Fruit fly (Drosophila melanogaster) whole organism, embryonic: ENCODE data around the gene IM33.

Experiments used
- Atf-2 ChIP-seq: fragments of 200-800 bp; sonication (Bioruptor generic); optimal IDR thresholded peaks from 2 replicates; lab custom pipeline; 2016; ENCODE audit warnings: missing biosample characterization, missing genetic modification characterization
- Awh ChIP-seq: fragments of 200-800 bp; sonication (Bioruptor generic); IDR thresholded peaks from 2 replicates; pipeline ENCODE4, ENCODE4 v1.3.6; 2022; ENCODE audit warnings: missing biosample characterization, missing genetic modification characterization
- CG10147 ChIP-seq: fragments of 200-800 bp; sonication (Bioruptor generic); optimal IDR thresholded peaks from 2 replicates; lab custom pipeline; 2019; ENCODE audit warnings: missing biosample characterization, mild to moderate bottlenecking, missing genetic modification characterization, moderate library complexity
- CG11696 ChIP-seq: fragments of 200-800 bp; sonication (Bioruptor generic); IDR thresholded peaks from 2 replicates; pipeline ENCODE4 v1.3.6; 2022; ENCODE audit warnings: missing biosample characterization, missing genetic modification characterization
- CG12155 ChIP-seq: fragments of 200-800 bp; sonication (Bioruptor generic); optimal IDR thresholded peaks from 3 replicates; lab custom pipeline; 2016; ENCODE audit warnings: missing biosample characterization, missing genetic modification characterization
- CG14014 ChIP-seq: fragments of 200-800 bp; sonication (Bioruptor generic); IDR thresholded peaks from 2 replicates; pipeline ENCODE4 v1.3.6; 2022; ENCODE audit warnings: missing biosample characterization, missing genetic modification characterization
- CG15269 ChIP-seq: fragments of 200-800 bp; sonication (Bioruptor generic); optimal IDR thresholded peaks from 2 replicates; lab custom pipeline; 2018; ENCODE audit warnings: missing biosample characterization, mild to moderate bottlenecking, missing genetic modification characterization, moderate library complexity
- CG1647 ChIP-seq: fragments of 200-800 bp; sonication (Bioruptor generic); optimal IDR thresholded peaks from 3 replicates; lab custom pipeline; 2016; ENCODE audit warnings: missing biosample characterization, missing genetic modification characterization
- CG17186 ChIP-seq: fragments of 200-800 bp; sonication (Bioruptor generic); optimal IDR thresholded peaks from 3 replicates; lab custom pipeline; 2017; ENCODE audit warnings: missing biosample characterization, missing genetic modification reagents, missing genetic modification characterization
- CG17912 ChIP-seq: fragments of 200-800 bp; sonication (Bioruptor generic); optimal IDR thresholded peaks from 2 replicates; lab custom pipeline; 2018; ENCODE audit warnings: missing biosample characterization, mild to moderate bottlenecking, missing genetic modification characterization
- CG4360 ChIP-seq: fragments of 200-800 bp; sonication (Bioruptor generic); IDR thresholded peaks from 2 replicates; pipeline ENCODE4 v1.3.6; 2022; ENCODE audit warnings: missing biosample characterization, missing genetic modification characterization
- CG5180 ChIP-seq: fragments of 200-800 bp; sonication (Bioruptor generic); optimal IDR thresholded peaks from 3 replicates; lab custom pipeline; 2017; ENCODE audit warnings: missing biosample characterization, missing genetic modification characterization, mild to moderate bottlenecking, moderate library complexity, missing genetic modification reagents
- CG6854 ChIP-seq: fragments of 200-800 bp; sonication (Bioruptor generic); optimal IDR thresholded peaks from 3 replicates; lab custom pipeline; 2017; ENCODE audit warnings: missing biosample characterization, mild to moderate bottlenecking, missing genetic modification characterization
- CG7556 ChIP-seq: fragments of 200-800 bp; sonication (Bioruptor generic); optimal IDR thresholded peaks from 2 replicates; lab custom pipeline; 2017; ENCODE audit warnings: missing biosample characterization, mild to moderate bottlenecking, missing genetic modification characterization
- CG7839 ChIP-seq: fragments of 200-800 bp; sonication (Bioruptor generic); optimal IDR thresholded peaks from 3 replicates; lab custom pipeline; 2018; ENCODE audit warnings: missing biosample characterization, mild to moderate bottlenecking, missing genetic modification characterization, moderate library complexity
- CG8290 ChIP-seq, 3 experiments: fragments of 200-800 bp; sonication (Bioruptor generic); optimal IDR thresholded peaks; 2 replicates each; lab custom pipeline; 2016 to 2019; ENCODE audit warnings: missing biosample characterization in 3 of 3, missing genetic modification characterization in 3 of 3, mild to moderate bottlenecking in 2 of 3, moderate library complexity in 1 of 3
- CG9817 ChIP-seq: fragments of 200-800 bp; sonication (Bioruptor generic); optimal IDR thresholded peaks from 2 replicates; lab custom pipeline; 2018; ENCODE audit warnings: missing biosample characterization, mild to moderate bottlenecking, missing genetic modification characterization, moderate library complexity
- CrebB ChIP-seq: fragments of 200-800 bp; sonication (Bioruptor generic); optimal IDR thresholded peaks from 3 replicates; lab custom pipeline; 2018; ENCODE audit warnings: missing biosample characterization, mild to moderate bottlenecking, missing genetic modification characterization
- Dbx ChIP-seq: fragments of 200-800 bp; sonication (Bioruptor generic); IDR thresholded peaks from 3 replicates; pipeline ENCODE4 v1.3.6; 2022; ENCODE audit warnings: missing biosample characterization, missing genetic modification characterization
- Dp ChIP-seq: fragments of 200-800 bp; sonication (Bioruptor generic); optimal IDR thresholded peaks from 2 replicates; lab custom pipeline; 2018; ENCODE audit warnings: missing biosample characterization, mild to moderate bottlenecking, missing genetic modification characterization, moderate library complexity
- E2f1 ChIP-seq: fragments of 200-800 bp; sonication (Bioruptor generic); IDR thresholded peaks from 2 replicates; pipeline ENCODE4 v1.3.6; 2022; ENCODE audit warnings: missing biosample characterization, missing genetic modification characterization
- HLH4C ChIP-seq: fragments of 200-800 bp; sonication (Bioruptor generic); IDR thresholded peaks from 3 replicates; pipeline ENCODE4 v1.3.6; 2022; ENCODE audit warnings: missing biosample characterization, missing genetic modification characterization; ENCODE audit not compliant: partially characterized antibody
- Hr51 ChIP-seq, 2 experiments: fragments of 200-800 bp; sonication (Bioruptor generic); optimal IDR thresholded peaks; 2 replicates in 1 of 2; 3 replicates in 1 of 2; lab custom pipeline; 2016 to 2018; ENCODE audit warnings: missing biosample characterization in 2 of 2, missing genetic modification characterization in 2 of 2, mild to moderate bottlenecking in 1 of 2, moderate library complexity in 1 of 2
- Meics ChIP-seq: fragments of 200-800 bp; sonication (Bioruptor generic); optimal IDR thresholded peaks from 2 replicates; lab custom pipeline; 2017; ENCODE audit warnings: missing biosample characterization, mild to moderate bottlenecking, missing genetic modification characterization
- Sox102F ChIP-seq: fragments of 200-800 bp; sonication (Bioruptor generic); optimal IDR thresholded peaks from 2 replicates; lab custom pipeline; 2018; ENCODE audit warnings: missing biosample characterization, mild to moderate bottlenecking, missing genetic modification characterization, moderate library complexity
- Sry-β ChIP-seq: fragments of 200-800 bp; sonication (Bioruptor generic); optimal IDR thresholded peaks from 2 replicates; lab custom pipeline; 2018; ENCODE audit warnings: missing biosample characterization, mild to moderate bottlenecking, missing genetic modification characterization, moderate library complexity
- Ssrp ChIP-seq: fragments of 200-800 bp; sonication (Bioruptor generic); optimal IDR thresholded peaks from 2 replicates; lab custom pipeline; 2018; ENCODE audit warnings: missing biosample characterization, mild to moderate bottlenecking, missing genetic modification characterization, moderate library complexity
- croc ChIP-seq: fragments of 200-800 bp; sonication (Bioruptor generic); conservative IDR thresholded peaks from 3 replicates; pipeline ENCODE4 v1.3.6; 2022; ENCODE audit warnings: missing biosample characterization, missing genetic modification characterization
- ewg ChIP-seq: fragments of 200-800 bp; sonication (Bioruptor generic); optimal IDR thresholded peaks from 3 replicates; lab custom pipeline; 2017; ENCODE audit warnings: mild to moderate bottlenecking, missing biosample characterization, missing genetic modification reagents, missing genetic modification characterization
- fd3F ChIP-seq: fragments of 200-800 bp; sonication (Bioruptor generic); optimal IDR thresholded peaks from 2 replicates; lab custom pipeline; 2018; ENCODE audit warnings: missing biosample characterization, mild to moderate bottlenecking, missing genetic modification characterization, moderate library complexity
- fd64A ChIP-seq: fragments of 200-800 bp; sonication (Bioruptor generic); optimal IDR thresholded peaks from 3 replicates; lab custom pipeline; 2018; ENCODE audit warnings: missing biosample characterization, mild to moderate bottlenecking, missing genetic modification characterization
- grau ChIP-seq: fragments of 200-800 bp; optimal IDR thresholded peaks from 3 replicates; lab custom pipeline; 2019; ENCODE audit warnings: missing biosample characterization, mild to moderate bottlenecking, missing genetic modification characterization, moderate library complexity
- hbn ChIP-seq: fragments of 200-800 bp; sonication (Bioruptor generic); IDR thresholded peaks from 2 replicates; pipeline ENCODE4 v1.3.6; 2022; ENCODE audit warnings: missing biosample characterization, missing genetic modification characterization; ENCODE audit not compliant: partially characterized antibody
- jumu ChIP-seq: fragments of 200-800 bp; sonication (Bioruptor generic); optimal IDR thresholded peaks from 3 replicates; lab custom pipeline; 2016; ENCODE audit warnings: missing biosample characterization, missing genetic modification characterization
- lov ChIP-seq, 2 experiments: fragments of 200-800 bp in 1 of 2; fragments of >200 bp in 1 of 2; sonication (Bioruptor generic) in 1 of 2; IDR thresholded peaks in 1 of 2; optimal IDR thresholded peaks in 1 of 2; 2 replicates in 1 of 2; 3 replicates in 1 of 2; pipeline versions ENCODE4 v1.3.6 to Lab custom; 2017 to 2022; ENCODE audit warnings: missing biosample characterization in 1 of 2, missing genetic modification characterization in 1 of 2
- oc ChIP-seq: fragments of 200-800 bp; sonication (Bioruptor generic); optimal IDR thresholded peaks from 2 replicates; lab custom pipeline; 2018; ENCODE audit warnings: missing biosample characterization, mild to moderate bottlenecking, missing genetic modification characterization, moderate library complexity
- pfk ChIP-seq: fragments of 200-800 bp; sonication (Bioruptor generic); optimal IDR thresholded peaks from 2 replicates; lab custom pipeline; 2018; ENCODE audit warnings: missing biosample characterization, mild to moderate bottlenecking, missing genetic modification characterization, moderate library complexity
- pum ChIP-seq: fragments of 200-800 bp; sonication (Bioruptor generic); optimal IDR thresholded peaks from 2 replicates; lab custom pipeline; 2016; ENCODE audit warnings: missing biosample characterization, missing genetic modification characterization
- sc ChIP-seq, 3 experiments: fragments of >200 bp in 2 of 3; fragments of 200-800 bp in 1 of 3; sonication (Bioruptor generic) in 1 of 3; optimal IDR thresholded peaks; 2 replicates in 2 of 3; 3 replicates in 1 of 3; lab custom pipeline; 2017; ENCODE audit warnings: mild to moderate bottlenecking in 1 of 3, missing biosample characterization in 1 of 3, missing genetic modification characterization in 1 of 3, missing genetic modification reagents in 1 of 3
- slbo ChIP-seq: fragments of 200-800 bp; sonication (Bioruptor generic); IDR thresholded peaks from 2 replicates; pipeline ENCODE4 v1.3.6; 2022; ENCODE audit warnings: missing biosample characterization, missing genetic modification characterization
- slou ChIP-seq: fragments of 200-800 bp; sonication (Bioruptor generic); optimal IDR thresholded peaks from 3 replicates; lab custom pipeline; 2016; ENCODE audit warnings: missing biosample characterization, missing genetic modification characterization
- stc ChIP-seq: fragments of 200-800 bp; sonication (Bioruptor generic); IDR thresholded peaks from 2 replicates; pipeline ENCODE4 v1.3.6; 2022; ENCODE audit warnings: missing biosample characterization, missing genetic modification characterization
- usp ChIP-seq: fragments of >200 bp; optimal IDR thresholded peaks from 2 replicates; lab custom pipeline; 2017; ENCODE audit warnings: missing biosample characterization, missing genetic modification characterization
- vnd ChIP-seq: fragments of 200-800 bp; sonication (Bioruptor generic); IDR thresholded peaks from 3 replicates; pipeline ENCODE4 v1.3.6; 2022; ENCODE audit warnings: missing biosample characterization, missing genetic modification characterization; ENCODE audit not compliant: partially characterized antibody
- zfh2 ChIP-seq: fragments of 200-800 bp; sonication (Bioruptor generic); optimal IDR thresholded peaks from 2 replicates; lab custom pipeline; 2016; ENCODE audit warnings: missing biosample characterization, missing genetic modification characterization

IM33 gene

dm6 chr2L:3737682-3738081, 41.2 kb upstream of the IM33 start (continued):
- no peak for TF ChIP-seq lov (optimal IDR thresholded peaks at IDR 0.05; lab: Kevin White, UChicago)
- no peak for TF ChIP-seq lov (GFP tag; IDR thresholded peaks at IDR 0.05; lab: Robert Waterston, UW)
- no peak for TF ChIP-seq stc (GFP tag; lab: Robert Waterston, UW)
- peak; percentile 47 for TF ChIP-seq CG7556 (GFP tag; lab: Kevin White, UChicago)
- no peak for TF ChIP-seq CG12155 (GFP tag; lab: Kevin White, UChicago)
- TF ChIP-seq sc (optimal IDR thresholded peaks at IDR 0.05; lab: Kevin White, UChicago), result no peak
- no peak for TF ChIP-seq sc (GFP tag; optimal IDR thresholded peaks at IDR 0.05; lab: Kevin White, UChicago)
- no peak for TF ChIP-seq zfh2 (GFP tag; lab: Kevin White, UChicago)
- no peak for TF ChIP-seq pum (GFP tag; lab: Kevin White, UChicago)
- TF ChIP-seq CG5180 (GFP tag; lab: Kevin White, UChicago), result no peak
- TF ChIP-seq jumu, result no peak
- no peak for TF ChIP-seq CG1647
- peak; percentile 24 for TF ChIP-seq CG10147 (GFP tag; lab: Kevin White, UChicago)
- peak; percentile 35 for TF ChIP-seq grau (tag; lab: Kevin White, UChicago)
- no peak for TF ChIP-seq CG11696 (GFP tag; lab: Robert Waterston, UW)
- peak; percentile 29 for TF ChIP-seq CG15269
- no peak for TF ChIP-seq fd64A (GFP tag; lab: Kevin White, UChicago)
- TF ChIP-seq Sry-β (GFP tag; lab: Kevin White, UChicago), result no peak
- TF ChIP-seq Sox102F (GFP tag; lab: Kevin White, UChicago), result peak; percentile 19
- no peak for TF ChIP-seq usp (GFP tag; lab: Kevin White, UChicago)
- no peak for TF ChIP-seq CG17912 (GFP tag; lab: Kevin White, UChicago)
- no peak for TF ChIP-seq croc (GFP tag; lab: Robert Waterston, UW)
- peak in 1 of 2 experiments; percentile 4 for TF ChIP-seq Hr51 (GFP tag; optimal IDR thresholded peaks at IDR 0.05; lab: Kevin White, UChicago)
- TF ChIP-seq, all 482 proteins: peak for 23

dm6 chr2L:3737003-3737662, 40.7 kb upstream of the IM33 start:
- TF ChIP-seq Awh (GFP tag; lab: Robert Waterston, UW), result no peak
- TF ChIP-seq Meics (GFP tag; lab: Kevin White, UChicago), result peak; percentile 3
- TF ChIP-seq Hr51 (GFP tag; optimal IDR thresholded peaks at IDR 0.05; lab: Kevin White, UChicago), result peak in 1 of 2 experiments; percentile 39
- TF ChIP-seq hbn, result no peak
- TF ChIP-seq CG10147 (GFP tag; lab: Kevin White, UChicago), result no peak
- TF ChIP-seq Ssrp (tag; lab: Kevin White, UChicago), result peak; percentile 2
- no peak for TF ChIP-seq Dbx
- TF ChIP-seq CrebB (tag; lab: Kevin White, UChicago), result no peak
- TF ChIP-seq CG11696 (GFP tag; lab: Robert Waterston, UW), result peak; percentile 55; the same call in 1 of the 2 replicates
- no peak for TF ChIP-seq CG9817 (tag; lab: Kevin White, UChicago)
- TF ChIP-seq ewg (GFP tag; lab: Kevin White, UChicago), result no peak
- TF ChIP-seq CG14014 (GFP tag; lab: Robert Waterston, UW), result 0 out of 2 replicates have a peak, but pooled peaks have one; percentile 13
- TF ChIP-seq slbo (GFP tag; lab: Robert Waterston, UW), result no peak
- TF ChIP-seq Dp (GFP tag; lab: Kevin White, UChicago), result no peak
- TF ChIP-seq HLH4C (GFP tag; lab: Robert Waterston, UW), result no peak
- TF ChIP-seq oc (tag; lab: Kevin White, UChicago), result no peak
- no peak for TF ChIP-seq E2f1 (GFP tag; lab: Robert Waterston, UW)
- TF ChIP-seq slou (GFP tag; lab: Kevin White, UChicago), result no peak
- no peak for TF ChIP-seq CG17186 (GFP tag; lab: Kevin White, UChicago)
- TF ChIP-seq CG15269, result peak; percentile 1
- TF ChIP-seq CG7556 (GFP tag; lab: Kevin White, UChicago), result peak; percentile 43
- no peak for TF ChIP-seq vnd (GFP tag; lab: Robert Waterston, UW)
- TF ChIP-seq CG7839 (tag; lab: Kevin White, UChicago), result peak; percentile 3
- no peak for TF ChIP-seq fd3F (GFP tag; lab: Kevin White, UChicago)
- TF ChIP-seq pfk, result no peak
- TF ChIP-seq Atf-2 (GFP tag; lab: Kevin White, UChicago), result no peak
- no peak for TF ChIP-seq CG6854 (GFP tag; lab: Kevin White, UChicago)
- TF ChIP-seq CG4360 (GFP tag; lab: Robert Waterston, UW), result peak; percentile 50; the same call in 1 of the 2 replicates
- TF ChIP-seq CG8290 (GFP tag; optimal IDR thresholded peaks at IDR 0.05; lab: Kevin White, UChicago), result no peak
- TF ChIP-seq CG8290 (tag; optimal IDR thresholded peaks at IDR 0.05; lab: Kevin White, UChicago), result no peak
